Worm (Caenorhabditis elegans) whole organism, L2 larva: ENCODE data around the gene K03B4.4.

Source experiments
- egl-27 ChIP-seq: sonication (generic microtip); optimal IDR thresholded peaks from 3 replicates; lab custom pipeline; 2017; ENCODE audit warnings: missing biosample characterization, missing genetic modification reagents, missing genetic modification characterization
- lin-13 ChIP-seq: fragments of 150-350 bp; optimal IDR thresholded peaks from 2 replicates; lab custom pipeline; 2014; ENCODE audit warnings: missing biosample characterization, missing genetic modification reagents, missing genetic modification characterization
- mdl-1 ChIP-seq, 2 experiments: fragments of 150-350 bp in 1 of 2; sonication (generic microtip) in 1 of 2; optimal IDR thresholded peaks; 2 replicates each; lab custom pipeline; 2017; ENCODE audit warnings: missing biosample characterization in 2 of 2, missing genetic modification characterization in 2 of 2
- nhr-10 ChIP-seq: sonication (generic microtip); optimal IDR thresholded peaks from 2 replicates; lab custom pipeline; 2017; ENCODE audit warnings: missing biosample characterization, missing genetic modification characterization
- nhr-11 ChIP-seq: fragments of 150-350 bp; optimal IDR thresholded peaks from 2 replicates; lab custom pipeline; 2014; ENCODE audit warnings: missing biosample characterization, missing genetic modification characterization
- nhr-12 ChIP-seq: fragments of 150-350 bp; optimal IDR thresholded peaks from 2 replicates; lab custom pipeline; 2014; ENCODE audit warnings: missing biosample characterization, missing genetic modification characterization
- nhr-77 ChIP-seq: fragments of 150-350 bp; optimal IDR thresholded peaks from 2 replicates; lab custom pipeline; 2014; ENCODE audit warnings: missing biosample characterization, missing genetic modification characterization
- sem-4 ChIP-seq: fragments of 150-350 bp; optimal IDR thresholded peaks from 2 replicates; lab custom pipeline; 2014; ENCODE audit warnings: missing biosample characterization, missing genetic modification reagents, missing genetic modification characterization
- sma-3 ChIP-seq: sonication (generic microtip); optimal IDR thresholded peaks from 2 replicates; lab custom pipeline; 2016; ENCODE audit warnings: missing genetic modification reagents, missing genetic modification characterization, missing compliant biosample characterization
- unc-39 ChIP-seq: fragments of 150-350 bp; optimal IDR thresholded peaks from 2 replicates; lab custom pipeline; 2014; ENCODE audit warnings: missing biosample characterization, missing genetic modification characterization
- unc-55 ChIP-seq: fragments of 150-350 bp; sonication (generic microtip); optimal IDR thresholded peaks from 3 replicates; lab custom pipeline; 2014; ENCODE audit warnings: missing biosample characterization, missing genetic modification reagents, missing genetic modification characterization
- zag-1 ChIP-seq: fragments of 150-350 bp; optimal IDR thresholded peaks from 2 replicates; lab custom pipeline; 2014; ENCODE audit warnings: missing biosample characterization, missing genetic modification characterization

- TF ChIP-seq sma-3 (GFP tag; lab: Kevin White, UChicago) (no peak), sem-4 (tag; lab: Kevin White, UChicago) (no peak), unc-55 (GFP tag; lab: Kevin White, UChicago) (no peak), nhr-10 (tag; lab: Kevin White, UChicago) (no peak), lin-13 (GFP tag; lab: Kevin White, UChicago) (no peak), nhr-11 (tag; lab: Kevin White, UChicago) (no peak), egl-27 (tag; lab: Kevin White, UChicago) (no peak), nhr-77 (tag; lab: Kevin White, UChicago) (no peak), zag-1 (tag; lab: Kevin White, UChicago) (no peak), nhr-12 (tag; lab: Kevin White, UChicago) (no peak), mdl-1 (tag; optimal IDR thresholded peaks at IDR 0.05; lab: Kevin White, UChicago) (no peak), unc-39 (no peak)
These were observed 28.7 kb upstream of the K03B4.4 start for ce11 chrV:4653093-4653492.
